Worm (Caenorhabditis elegans) whole organism, early embryonic: ENCODE data around the gene F47B7.5.

Experiments used
- B0310.2 ChIP-seq: sonication (generic microtip); optimal IDR thresholded peaks from 2 replicates; lab custom pipeline; 2016; ENCODE audit warnings: mild to moderate bottlenecking, missing genetic modification characterization, missing compliant biosample characterization
- F13C5.2 ChIP-seq: sonication (generic microtip); optimal IDR thresholded peaks from 2 replicates; lab custom pipeline; 2017; ENCODE audit warnings: mild to moderate bottlenecking, missing genetic modification characterization, inconsistent platforms, missing compliant biosample characterization
- aly-1 ChIP-seq: sonication (generic microtip); optimal IDR thresholded peaks from 2 replicates; lab custom pipeline; 2016; ENCODE audit warnings: missing genetic modification characterization, missing compliant biosample characterization
- ama-1 ChIP-seq: fragments of 150-350 bp; optimal IDR thresholded peaks from 2 replicates; lab custom pipeline; 2014
- ceh-13 ChIP-seq: fragments of 200-800 bp; sonication (Bioruptor generic); optimal IDR thresholded peaks from 2 replicates; lab custom pipeline; 2018; ENCODE audit warnings: mild to moderate bottlenecking, missing genetic modification characterization, missing compliant biosample characterization
- ceh-36 ChIP-seq: sonication (generic microtip); optimal IDR thresholded peaks from 2 replicates; lab custom pipeline; 2016; ENCODE audit warnings: missing genetic modification characterization, inconsistent platforms, missing compliant biosample characterization
- ets-7 ChIP-seq: sonication (generic microtip); optimal IDR thresholded peaks from 2 replicates; lab custom pipeline; 2016; ENCODE audit warnings: missing genotype, missing genetic modification characterization, missing compliant biosample characterization
- flt-1 ChIP-seq: fragments of 200-800 bp; sonication (Bioruptor generic); IDR thresholded peaks from 2 replicates; pipeline ENCODE4 v1.3.6; 2022; ENCODE audit warnings: missing genetic modification characterization, missing compliant biosample characterization
- hmbx-1 ChIP-seq: sonication (generic microtip); optimal IDR thresholded peaks from 2 replicates; lab custom pipeline; 2016; ENCODE audit warnings: mild to moderate bottlenecking, missing genetic modification characterization, missing compliant biosample characterization
- hmg-4 ChIP-seq: fragments of 200-800 bp; sonication (Bioruptor generic); optimal IDR thresholded peaks from 2 replicates; lab custom pipeline; 2018; ENCODE audit warnings: mild to moderate bottlenecking, missing genetic modification characterization, missing compliant biosample characterization
- hnd-1 ChIP-seq: sonication (generic microtip); optimal IDR thresholded peaks from 2 replicates; lab custom pipeline; 2016; ENCODE audit warnings: missing genetic modification characterization, missing compliant biosample characterization
- pes-1 ChIP-seq: fragments of 200-800 bp; sonication (Bioruptor generic); IDR thresholded peaks from 2 replicates; pipeline ENCODE4 v1.3.6; 2022; ENCODE audit warnings: missing genetic modification reagents, missing genetic modification characterization, missing compliant biosample characterization
- scrt-1 ChIP-seq: fragments of 200-800 bp; sonication (Bioruptor generic); IDR thresholded peaks from 2 replicates; pipeline ENCODE4 v1.3.6; 2022; ENCODE audit warnings: missing genetic modification characterization, missing compliant biosample characterization
- sea-1 ChIP-seq: fragments of 200-800 bp; sonication (Bioruptor generic); conservative IDR thresholded peaks from 2 replicates; pipeline ENCODE4 v1.3.6; 2022; ENCODE audit warnings: missing genetic modification characterization, missing compliant biosample characterization
- tbx-11 ChIP-seq: fragments of 200-800 bp; sonication (Bioruptor generic); IDR thresholded peaks from 2 replicates; pipeline ENCODE4 v1.3.6; 2022; ENCODE audit warnings: missing genetic modification characterization, missing compliant biosample characterization
- tbx-37 ChIP-seq: fragments of 200-800 bp; sonication (Bioruptor generic); conservative IDR thresholded peaks from 2 replicates; pipeline ENCODE4 v1.3.6; 2022; ENCODE audit warnings: missing genetic modification reagents, missing genetic modification characterization, missing compliant biosample characterization
- tra-4 ChIP-seq: sonication (generic microtip); optimal IDR thresholded peaks from 2 replicates; lab custom pipeline; 2017; ENCODE audit warnings: missing genetic modification characterization, missing compliant biosample characterization

The F47B7.5 gene

ce11 chrX:3759820-3760219, 8.8 kb downstream of the F47B7.5 start:
- TF ChIP-seq hnd-1 (tag; lab: Kevin White, UChicago) (no peak), scrt-1 (0 out of 2 replicates have a peak, but pooled peaks have one; percentile 58), ceh-13 (GFP tag; lab: Kevin White, UChicago) (no peak)

ce11 chrX:3759345-3759744, 9.3 kb downstream of the F47B7.5 start, which contains the start of gene T14G12.6:
Gene T14G12.6, minus strand, starts transcription at chrX:3759445.
- no peak for TF ChIP-seq flt-1 (GFP tag; lab: Robert Waterston, UW)
- no peak for TF ChIP-seq hmbx-1
- no peak for TF ChIP-seq scrt-1
- no peak for TF ChIP-seq tbx-11 (GFP tag; lab: Robert Waterston, UW)
- no peak for TF ChIP-seq hmg-4
- TF ChIP-seq ceh-13 (GFP tag; lab: Kevin White, UChicago) = no peak
- no peak for TF ChIP-seq hnd-1 (tag; lab: Kevin White, UChicago)
- TF ChIP-seq ceh-36 (tag; lab: Kevin White, UChicago) = no peak
- no peak for TF ChIP-seq F13C5.2
- no peak for TF ChIP-seq pes-1 (GFP tag; lab: Robert Waterston, UW)
- TF ChIP-seq aly-1 = no peak
- TF ChIP-seq B0310.2 (tag; lab: Kevin White, UChicago) = no peak

ce11 chrX:3758399-3758798, 10.2 kb downstream of the F47B7.5 start, which contains the start of gene T14G12.12:
Gene T14G12.12, minus strand, starts transcription at chrX:3758499.
- TF ChIP-seq pes-1 (GFP tag; lab: Robert Waterston, UW) = no peak
- no peak for TF ChIP-seq hmbx-1
- no peak for TF ChIP-seq scrt-1

- TF ChIP-seq hmg-4 = no peak
- TF ChIP-seq scrt-1 = no peak
- TF ChIP-seq ama-1 = no peak
- no peak for TF ChIP-seq ets-7 (tag; lab: Kevin White, UChicago)
- TF ChIP-seq pes-1 (GFP tag; lab: Robert Waterston, UW) = no peak
- TF ChIP-seq sea-1 = no peak
- no peak for TF ChIP-seq B0310.2 (tag; lab: Kevin White, UChicago)
- no peak for TF ChIP-seq ceh-36 (tag; lab: Kevin White, UChicago)
- no peak for TF ChIP-seq tbx-11 (GFP tag; lab: Robert Waterston, UW)
Measured at ce11 chrX:3756238-3756637, 12.4 kb downstream of the F47B7.5 start.

- TF ChIP-seq ceh-13 (GFP tag; lab: Kevin White, UChicago) (no peak), tbx-11 (GFP tag; lab: Robert Waterston, UW) (no peak), hnd-1 (tag; lab: Kevin White, UChicago) (no peak), tbx-37 (GFP tag; lab: Robert Waterston, UW) (no peak), B0310.2 (tag; lab: Kevin White, UChicago) (no peak), aly-1 (no peak), tra-4 (tag; lab: Kevin White, UChicago) (no peak), ets-7 (tag; lab: Kevin White, UChicago) (no peak), hmg-4 (no peak), scrt-1 (no peak), ceh-36 (tag; lab: Kevin White, UChicago) (no peak), hmbx-1 (no peak), pes-1 (GFP tag; lab: Robert Waterston, UW) (no peak), flt-1 (GFP tag; lab: Robert Waterston, UW) (no peak), F13C5.2 (no peak), sea-1 (no peak), ama-1 (no peak)
Measured at ce11 chrX:3755753-3756152, 12.9 kb downstream of the F47B7.5 start.

- TF ChIP-seq hnd-1 (tag; lab: Kevin White, UChicago) (no peak), ceh-13 (GFP tag; lab: Kevin White, UChicago) (no peak), aly-1 (no peak), tbx-37 (GFP tag; lab: Robert Waterston, UW) (no peak), tbx-11 (GFP tag; lab: Robert Waterston, UW) (no peak), F13C5.2 (no peak), ets-7 (tag; lab: Kevin White, UChicago) (no peak), hmg-4 (no peak), hmbx-1 (no peak), flt-1 (GFP tag; lab: Robert Waterston, UW) (no peak), ceh-36 (tag; lab: Kevin White, UChicago) (no peak), scrt-1 (no peak)
Measured at ce11 chrX:3752443-3752842, 16.2 kb downstream of the F47B7.5 start.

ce11 chrX:3751370-3751769, 17.2 kb downstream of the F47B7.5 start:
- no peak for TF ChIP-seq ceh-13 (GFP tag; lab: Kevin White, UChicago)
- no peak for TF ChIP-seq B0310.2 (tag; lab: Kevin White, UChicago)
- TF ChIP-seq tbx-37 (GFP tag; lab: Robert Waterston, UW) = no peak
- no peak for TF ChIP-seq flt-1 (GFP tag; lab: Robert Waterston, UW)
- no peak for TF ChIP-seq tbx-11 (GFP tag; lab: Robert Waterston, UW)
- TF ChIP-seq scrt-1 = no peak
- no peak for TF ChIP-seq hmg-4
- TF ChIP-seq ets-7 (tag; lab: Kevin White, UChicago) = no peak
- TF ChIP-seq hnd-1 (tag; lab: Kevin White, UChicago) = no peak
- no peak for TF ChIP-seq ceh-36 (tag; lab: Kevin White, UChicago)
- no peak for TF ChIP-seq pes-1 (GFP tag; lab: Robert Waterston, UW)
- TF ChIP-seq F13C5.2 = no peak
- TF ChIP-seq ama-1 = no peak
- TF ChIP-seq tra-4 (tag; lab: Kevin White, UChicago) = no peak
- TF ChIP-seq hmbx-1 = no peak
- TF ChIP-seq sea-1 = no peak
- TF ChIP-seq aly-1 = no peak

ce11 chrX:3743190-3743589, 25.4 kb downstream of the F47B7.5 start:
- no peak for TF ChIP-seq tbx-11 (GFP tag; lab: Robert Waterston, UW)
- TF ChIP-seq tbx-37 (GFP tag; lab: Robert Waterston, UW) = no peak
- TF ChIP-seq ama-1 = no peak
- no peak for TF ChIP-seq pes-1 (GFP tag; lab: Robert Waterston, UW)
- no peak for TF ChIP-seq aly-1
- no peak for TF ChIP-seq ets-7 (tag; lab: Kevin White, UChicago)
- TF ChIP-seq tra-4 (tag; lab: Kevin White, UChicago) = no peak
- no peak for TF ChIP-seq hmbx-1
- no peak for TF ChIP-seq B0310.2 (tag; lab: Kevin White, UChicago)
- no peak for TF ChIP-seq ceh-36 (tag; lab: Kevin White, UChicago)
- TF ChIP-seq hnd-1 (tag; lab: Kevin White, UChicago) = no peak
- TF ChIP-seq F13C5.2 = no peak
